Worm (Caenorhabditis elegans) whole organism, early embryonic: ENCODE measurements around the gene ZK637.14.

ENCODE experiments used
- B0310.2 ChIP-seq: sonication (generic microtip); optimal IDR thresholded peaks from 2 replicates; lab custom pipeline; 2016; ENCODE audit warnings: mild to moderate bottlenecking, missing genetic modification characterization, missing compliant biosample characterization
- F13C5.2 ChIP-seq: sonication (generic microtip); optimal IDR thresholded peaks from 2 replicates; lab custom pipeline; 2017; ENCODE audit warnings: mild to moderate bottlenecking, missing genetic modification characterization, inconsistent platforms, missing compliant biosample characterization
- aly-1 ChIP-seq: sonication (generic microtip); optimal IDR thresholded peaks from 2 replicates; lab custom pipeline; 2016; ENCODE audit warnings: missing genetic modification characterization, missing compliant biosample characterization
- ama-1 ChIP-seq: fragments of 150-350 bp; optimal IDR thresholded peaks from 2 replicates; lab custom pipeline; 2014
- ceh-13 ChIP-seq: fragments of 200-800 bp; sonication (Bioruptor generic); optimal IDR thresholded peaks from 2 replicates; lab custom pipeline; 2018; ENCODE audit warnings: mild to moderate bottlenecking, missing genetic modification characterization, missing compliant biosample characterization
- ceh-36 ChIP-seq: sonication (generic microtip); optimal IDR thresholded peaks from 2 replicates; lab custom pipeline; 2016; ENCODE audit warnings: missing genetic modification characterization, inconsistent platforms, missing compliant biosample characterization
- ets-7 ChIP-seq: sonication (generic microtip); optimal IDR thresholded peaks from 2 replicates; lab custom pipeline; 2016; ENCODE audit warnings: missing genotype, missing genetic modification characterization, missing compliant biosample characterization
- flt-1 ChIP-seq: fragments of 200-800 bp; sonication (Bioruptor generic); IDR thresholded peaks from 2 replicates; pipeline ENCODE4 v1.3.6; 2022; ENCODE audit warnings: missing genetic modification characterization, missing compliant biosample characterization
- hmbx-1 ChIP-seq: sonication (generic microtip); optimal IDR thresholded peaks from 2 replicates; lab custom pipeline; 2016; ENCODE audit warnings: mild to moderate bottlenecking, missing genetic modification characterization, missing compliant biosample characterization
- hmg-4 ChIP-seq: fragments of 200-800 bp; sonication (Bioruptor generic); optimal IDR thresholded peaks from 2 replicates; lab custom pipeline; 2018; ENCODE audit warnings: mild to moderate bottlenecking, missing genetic modification characterization, missing compliant biosample characterization
- hnd-1 ChIP-seq: sonication (generic microtip); optimal IDR thresholded peaks from 2 replicates; lab custom pipeline; 2016; ENCODE audit warnings: missing genetic modification characterization, missing compliant biosample characterization
- pes-1 ChIP-seq: fragments of 200-800 bp; sonication (Bioruptor generic); IDR thresholded peaks from 2 replicates; pipeline ENCODE4 v1.3.6; 2022; ENCODE audit warnings: missing genetic modification reagents, missing genetic modification characterization, missing compliant biosample characterization
- scrt-1 ChIP-seq: fragments of 200-800 bp; sonication (Bioruptor generic); IDR thresholded peaks from 2 replicates; pipeline ENCODE4 v1.3.6; 2022; ENCODE audit warnings: missing genetic modification characterization, missing compliant biosample characterization
- sea-1 ChIP-seq: fragments of 200-800 bp; sonication (Bioruptor generic); conservative IDR thresholded peaks from 2 replicates; pipeline ENCODE4 v1.3.6; 2022; ENCODE audit warnings: missing genetic modification characterization, missing compliant biosample characterization
- tbx-11 ChIP-seq: fragments of 200-800 bp; sonication (Bioruptor generic); IDR thresholded peaks from 2 replicates; pipeline ENCODE4 v1.3.6; 2022; ENCODE audit warnings: missing genetic modification characterization, missing compliant biosample characterization
- tbx-37 ChIP-seq: fragments of 200-800 bp; sonication (Bioruptor generic); conservative IDR thresholded peaks from 2 replicates; pipeline ENCODE4 v1.3.6; 2022; ENCODE audit warnings: missing genetic modification reagents, missing genetic modification characterization, missing compliant biosample characterization
- tra-4 ChIP-seq: sonication (generic microtip); optimal IDR thresholded peaks from 2 replicates; lab custom pipeline; 2017; ENCODE audit warnings: missing genetic modification characterization, missing compliant biosample characterization

The ZK637.14 gene

DNA sequence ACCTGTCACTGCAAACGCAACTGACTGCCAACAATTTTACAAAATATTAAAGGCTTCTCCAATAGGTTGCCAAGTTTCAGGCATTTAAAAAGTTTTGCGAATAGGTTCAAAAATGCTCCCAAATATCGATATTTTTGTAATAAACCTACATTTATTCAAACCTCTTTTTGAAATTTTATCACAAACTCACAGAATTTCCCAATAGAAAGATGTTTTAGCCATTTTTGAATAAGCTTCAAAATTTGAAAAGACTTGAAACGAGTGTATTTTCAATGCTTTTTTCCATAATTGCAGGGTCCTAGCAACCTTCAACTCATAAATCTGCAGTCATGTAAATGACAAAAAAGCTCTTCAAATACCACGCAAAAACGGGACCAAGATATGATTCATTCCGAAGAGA lies 6.6 kb downstream of the ZK637.14 start:
- TF ChIP-seq ceh-13 (GFP tag; lab: Kevin White, UChicago) (no peak), scrt-1 (GFP tag; lab: Robert Waterston, UW) (no peak), F13C5.2 (no peak), tbx-11 (no peak)

- no peak for TF ChIP-seq tbx-37 (GFP tag; lab: Robert Waterston, UW)
- no peak for TF ChIP-seq tra-4 (tag; lab: Kevin White, UChicago)
- TF ChIP-seq flt-1: no peak
- no peak for TF ChIP-seq ceh-13 (GFP tag; lab: Kevin White, UChicago)
- TF ChIP-seq pes-1: no peak
- no peak for TF ChIP-seq tbx-11
- TF ChIP-seq hmg-4 (GFP tag; lab: Kevin White, UChicago): no peak
- no peak for TF ChIP-seq sea-1 (GFP tag; lab: Robert Waterston, UW)
- no peak for TF ChIP-seq hmbx-1 (tag; lab: Kevin White, UChicago)
- no peak for TF ChIP-seq aly-1
These were observed 10.0 kb downstream of the ZK637.14 start for ce11 chrIII:8878960-8879359.

DNA sequence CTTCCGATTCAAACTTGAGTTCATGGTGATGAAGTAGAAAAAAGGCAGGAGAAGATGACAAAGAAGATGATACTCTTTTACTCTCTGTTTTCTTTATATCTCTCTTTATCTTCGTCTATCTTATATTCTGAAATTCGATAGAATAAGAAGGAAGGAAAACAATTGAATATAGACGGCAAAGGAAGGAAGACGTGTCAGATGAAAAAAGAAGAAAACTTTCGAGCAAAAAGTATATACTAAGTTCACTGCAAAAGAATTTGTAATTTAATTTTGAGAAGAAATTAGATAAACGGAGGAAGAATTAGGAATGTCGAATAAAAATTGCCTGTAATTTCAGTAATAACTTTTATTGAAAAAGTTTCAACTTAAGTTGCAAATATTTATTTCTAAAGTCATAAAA lies 12.0 kb downstream of the ZK637.14 start, which contains the start of gene K01F9.2:
Gene K01F9.2, minus strand, starts transcription at position 127 of the 400 bp plus-strand sequence.
- no peak for TF ChIP-seq ets-7 (tag; lab: Kevin White, UChicago)
- TF ChIP-seq scrt-1 (GFP tag; lab: Robert Waterston, UW): no peak
- TF ChIP-seq ceh-36 (tag; lab: Kevin White, UChicago): no peak
- TF ChIP-seq flt-1: no peak
- TF ChIP-seq aly-1: no peak
- no peak for TF ChIP-seq hmbx-1 (tag; lab: Kevin White, UChicago)
- TF ChIP-seq F13C5.2: no peak
- no peak for TF ChIP-seq sea-1 (GFP tag; lab: Robert Waterston, UW)
- no peak for TF ChIP-seq ceh-13 (GFP tag; lab: Kevin White, UChicago)
- TF ChIP-seq tra-4 (tag; lab: Kevin White, UChicago): no peak
- no peak for TF ChIP-seq hmg-4 (GFP tag; lab: Kevin White, UChicago)
- TF ChIP-seq hnd-1 (tag; lab: Kevin White, UChicago): no peak

DNA sequence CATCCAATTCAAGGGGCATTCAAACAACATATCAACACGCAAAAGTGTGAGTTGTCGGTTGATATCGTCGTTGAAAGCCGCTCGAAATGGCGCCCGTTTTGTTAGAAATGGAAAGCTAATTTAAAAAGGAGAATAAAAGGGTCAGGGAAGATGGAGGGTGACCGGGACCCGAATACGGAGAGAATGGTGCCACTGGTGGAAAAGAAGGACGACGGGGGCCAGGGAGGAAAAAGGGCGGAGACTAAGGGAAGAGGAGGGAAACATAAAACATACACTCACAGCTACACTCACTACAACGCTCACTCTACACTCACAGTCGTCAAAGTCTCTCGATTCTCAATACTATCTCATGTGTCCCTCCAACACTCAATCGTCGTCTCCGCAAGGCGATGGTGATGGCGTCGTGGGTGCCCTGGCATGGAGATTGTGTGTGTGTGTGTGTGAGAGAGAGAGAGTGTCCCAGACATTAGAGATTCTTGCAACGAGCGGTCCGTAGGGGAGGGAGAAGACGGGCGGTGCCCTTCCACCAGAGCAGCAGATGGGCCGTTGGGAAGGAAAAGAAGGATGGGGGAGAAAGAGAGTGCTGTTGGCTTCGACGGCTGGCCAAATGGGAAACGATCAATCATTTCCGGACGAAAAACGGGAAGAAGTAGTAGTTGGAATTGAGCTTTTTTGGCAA lies 14.8 kb downstream of the ZK637.14 start:
- no peak for TF ChIP-seq tbx-11
- no peak for TF ChIP-seq scrt-1 (GFP tag; lab: Robert Waterston, UW)
- TF ChIP-seq F13C5.2: peak; percentile 59
- 0 out of 2 replicates have a peak, but pooled peaks have one; percentile 51 for TF ChIP-seq sea-1 (GFP tag; lab: Robert Waterston, UW)
- peak; percentile 38; the same call in 1 of the 2 replicates for TF ChIP-seq pes-1
- TF ChIP-seq flt-1: peak; percentile 37
- TF ChIP-seq hnd-1 (tag; lab: Kevin White, UChicago): no peak
- TF ChIP-seq aly-1: peak; percentile 46
- TF ChIP-seq B0310.2 (tag; lab: Kevin White, UChicago): peak; percentile 59
- peak; percentile 78 for TF ChIP-seq hmg-4 (GFP tag; lab: Kevin White, UChicago)

DNA sequence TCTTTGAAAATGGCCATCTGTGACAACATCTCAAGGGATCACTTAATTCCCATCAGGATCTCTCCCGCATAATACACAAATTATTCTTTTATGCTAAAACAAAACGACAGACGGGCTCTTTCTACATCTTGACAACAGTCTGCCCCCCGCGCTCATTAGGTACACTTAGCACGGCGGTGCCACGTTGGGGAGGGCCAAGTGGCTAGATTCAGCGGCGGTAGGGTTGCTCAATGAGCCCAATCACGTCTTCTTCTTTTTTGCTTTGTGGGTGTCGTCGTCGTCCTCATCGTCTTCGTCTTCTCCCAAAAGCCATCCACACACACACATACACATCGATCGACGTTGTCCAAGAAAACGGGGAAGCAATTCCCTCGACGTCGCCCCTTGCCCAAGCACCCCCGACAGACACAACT lies 15.9 kb downstream of the ZK637.14 start:
- TF ChIP-seq hmg-4 (GFP tag; lab: Kevin White, UChicago): peak; percentile 33
- TF ChIP-seq tbx-37 (GFP tag; lab: Robert Waterston, UW): no peak

- TF ChIP-seq B0310.2 (tag; lab: Kevin White, UChicago) (no peak), ceh-36 (tag; lab: Kevin White, UChicago) (no peak), ets-7 (tag; lab: Kevin White, UChicago) (no peak), hmbx-1 (tag; lab: Kevin White, UChicago) (no peak), tbx-11 (no peak), sea-1 (GFP tag; lab: Robert Waterston, UW) (no peak), flt-1 (no peak), aly-1 (no peak), ama-1 (lab: Kevin White, UChicago) (no peak), scrt-1 (GFP tag; lab: Robert Waterston, UW) (no peak)
These were observed 19.3 kb downstream of the ZK637.14 start for ce11 chrIII:8869663-8870062.

DNA sequence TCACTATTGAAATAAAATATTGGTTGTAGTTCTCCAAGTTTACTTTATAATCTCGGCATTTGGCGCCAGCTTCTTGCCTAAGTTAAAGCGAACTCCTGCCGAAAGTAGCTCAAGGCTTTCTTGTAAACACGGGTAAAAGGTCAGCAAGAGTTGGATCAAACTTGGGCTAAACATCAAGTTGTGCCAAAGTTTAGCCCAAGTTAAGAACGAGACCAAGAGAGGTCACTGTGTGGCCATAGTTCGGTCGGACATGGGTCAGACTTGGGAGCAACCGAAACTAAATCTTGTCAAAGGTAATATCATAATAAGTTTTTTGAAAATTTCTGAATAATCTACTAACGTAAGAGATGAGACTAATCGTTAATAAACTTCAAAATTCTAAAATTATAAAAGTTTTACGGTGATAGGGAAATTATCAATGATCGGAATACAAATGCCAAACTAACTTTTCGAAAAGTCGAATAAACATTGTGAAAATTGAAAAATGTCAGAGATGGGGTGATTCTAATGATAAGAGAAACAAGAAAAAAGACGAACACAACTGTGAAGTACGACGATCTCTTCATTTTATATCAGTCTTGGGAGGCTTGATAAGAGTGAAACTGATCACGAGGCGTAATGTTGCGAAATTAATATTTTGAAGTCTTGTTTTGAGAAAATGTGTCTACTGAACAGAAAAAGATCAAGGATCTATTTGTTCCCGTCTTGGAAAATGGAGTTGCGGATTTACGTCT lies 20.9 kb downstream of the ZK637.14 start:
- no peak for TF ChIP-seq scrt-1 (GFP tag; lab: Robert Waterston, UW)
- TF ChIP-seq tbx-11: no peak
- TF ChIP-seq ets-7 (tag; lab: Kevin White, UChicago): no peak
- TF ChIP-seq hmg-4 (GFP tag; lab: Kevin White, UChicago): no peak
- TF ChIP-seq pes-1: no peak
- TF ChIP-seq B0310.2 (tag; lab: Kevin White, UChicago): no peak
- TF ChIP-seq hmbx-1 (tag; lab: Kevin White, UChicago): no peak
